Fruit fly (Drosophila melanogaster): ENCODE data around the gene CG3040.
A peak's percentile ranks its signal among the peaks of the same experiment; 100 is the strongest.

Gene CG3040

DNA sequence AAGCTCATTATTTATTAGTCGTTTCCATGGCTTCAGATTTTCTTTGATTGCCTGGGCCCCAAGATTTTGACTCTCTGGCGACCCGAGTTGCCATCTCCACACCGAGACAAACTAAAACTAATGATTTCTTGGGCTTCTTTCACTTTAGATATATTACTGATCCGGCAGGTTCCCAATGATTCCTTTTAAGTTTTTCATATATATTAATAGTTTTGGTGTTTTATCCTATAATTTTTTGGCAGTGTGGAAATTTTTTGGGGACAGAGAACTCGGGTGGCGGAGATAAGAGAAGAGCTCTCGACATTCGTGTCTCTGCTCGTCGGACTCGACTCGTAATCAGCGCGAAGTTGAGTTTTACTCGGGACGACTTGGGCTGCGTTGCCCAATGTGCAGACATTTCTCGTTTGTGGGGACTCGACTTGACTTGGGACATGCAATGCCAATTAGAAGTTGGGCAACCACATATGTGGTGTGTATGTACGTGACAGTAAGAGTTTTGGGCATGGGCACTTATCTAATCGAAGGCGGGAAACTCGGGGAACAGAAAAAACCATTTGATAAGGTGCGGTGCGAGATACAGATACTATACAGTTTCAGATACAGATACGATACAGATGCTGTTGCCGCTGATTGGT is 28.1 kb upstream of the CG3040 start:
- peak; percentile 7 for TF ChIP-seq Ets21C (GFP tag; optimal IDR thresholded peaks at IDR 0.05)
- peak; percentile 17 for TF ChIP-seq CG6792 (GFP tag; optimal IDR thresholded peaks at IDR 0.05)
- peak; percentile 17 for TF ChIP-seq acj6 (GFP tag; optimal IDR thresholded peaks at IDR 0.05)
- peak; percentile 62 for TF ChIP-seq topi (GFP tag; optimal IDR thresholded peaks at IDR 0.05)
- TF ChIP-seq Gug (GFP tag; IDR thresholded peaks at IDR 0.05): 0 out of 2 replicates have a peak, but pooled peaks have one; percentile 15
- peak; percentile 8 for TF ChIP-seq OdsH (GFP tag; optimal IDR thresholded peaks at IDR 0.05)
- peak; percentile 61 for TF ChIP-seq CG32006 (GFP tag; optimal IDR thresholded peaks at IDR 0.05)
- TF ChIP-seq lz (GFP tag; optimal IDR thresholded peaks at IDR 0.05): no peak
- peak; percentile 18 for TF ChIP-seq net (GFP tag; optimal IDR thresholded peaks at IDR 0.05)
- TF ChIP-seq Hr4 (GFP tag; optimal IDR thresholded peaks at IDR 0.05): no peak
- TF ChIP-seq eg (GFP tag; IDR thresholded peaks at IDR 0.05): peak; percentile 68
- TF ChIP-seq CG8119 (GFP tag; IDR thresholded peaks at IDR 0.05): 0 out of 3 replicates have a peak, but pooled peaks have one; percentile 35
- peak; percentile 20 for TF ChIP-seq Smox (GFP tag; optimal IDR thresholded peaks at IDR 0.05)
- TF ChIP-seq CG16779 (tag; optimal IDR thresholded peaks at IDR 0.05): no peak
- no peak for TF ChIP-seq Eip93F (GFP tag; optimal IDR thresholded peaks at IDR 0.05)
- peak; percentile 74 for TF ChIP-seq Eip78C (GFP tag)
- peak; percentile 32 for TF ChIP-seq CG34406 (GFP tag; optimal IDR thresholded peaks at IDR 0.05)
- TF ChIP-seq salr (GFP tag; optimal IDR thresholded peaks at IDR 0.05): peak in 1 of 2 experiments; percentile 33
- peak; percentile 18 for TF ChIP-seq CG3032 (tag; optimal IDR thresholded peaks at IDR 0.05)
- no peak for TF ChIP-seq dac (GFP tag; optimal IDR thresholded peaks at IDR 0.05)
- peak; percentile 68 for TF ChIP-seq esn (GFP tag; optimal IDR thresholded peaks at IDR 0.05)
- TF ChIP-seq CG10631 (GFP tag; optimal IDR thresholded peaks at IDR 0.05): no peak
- TF ChIP-seq CG1621 (tag; optimal IDR thresholded peaks at IDR 0.05): no peak
- TF ChIP-seq vri (GFP tag; optimal IDR thresholded peaks at IDR 0.05): peak; percentile 56
- TF ChIP-seq CG6163 (GFP tag; IDR thresholded peaks at IDR 0.05): no peak
- TF ChIP-seq spab (GFP tag; optimal IDR thresholded peaks at IDR 0.05): peak; percentile 2
- TF ChIP-seq svp (GFP tag): peak; percentile 81
- peak; percentile 33 for TF ChIP-seq CG6276 (GFP tag; optimal IDR thresholded peaks at IDR 0.05)
- peak in 1 of 2 experiments; percentile 19 for TF ChIP-seq ss (GFP tag; optimal IDR thresholded peaks at IDR 0.05)
- TF ChIP-seq Sox14 (GFP tag; optimal IDR thresholded peaks at IDR 0.05): peak; percentile 7
- peak; percentile 36 for TF ChIP-seq Hr39 (GFP tag; optimal IDR thresholded peaks at IDR 0.05)
- peak; percentile 24 for TF ChIP-seq cyc (GFP tag; optimal IDR thresholded peaks at IDR 0.05)
- TF ChIP-seq pdm3 (GFP tag; optimal IDR thresholded peaks at IDR 0.05): peak; percentile 42
- TF ChIP-seq dsx (GFP tag; optimal IDR thresholded peaks at IDR 0.05; ENCODE audit: poor library complexity, severe bottlenecking): peak; percentile 21
- TF ChIP-seq CG3919 (GFP tag; optimal IDR thresholded peaks at IDR 0.05): peak; percentile 11
- TF ChIP-seq Sox102F (GFP tag; optimal IDR thresholded peaks at IDR 0.05): peak; percentile 37
- peak; percentile 64 for TF ChIP-seq Met (GFP tag; optimal IDR thresholded peaks at IDR 0.05)
- peak; percentile 40 for TF ChIP-seq achi (GFP tag; optimal IDR thresholded peaks at IDR 0.05)
- peak; percentile 41; the same call in 1 of the 2 replicates for TF ChIP-seq CG15336 (GFP tag; IDR thresholded peaks at IDR 0.05)

DNA sequence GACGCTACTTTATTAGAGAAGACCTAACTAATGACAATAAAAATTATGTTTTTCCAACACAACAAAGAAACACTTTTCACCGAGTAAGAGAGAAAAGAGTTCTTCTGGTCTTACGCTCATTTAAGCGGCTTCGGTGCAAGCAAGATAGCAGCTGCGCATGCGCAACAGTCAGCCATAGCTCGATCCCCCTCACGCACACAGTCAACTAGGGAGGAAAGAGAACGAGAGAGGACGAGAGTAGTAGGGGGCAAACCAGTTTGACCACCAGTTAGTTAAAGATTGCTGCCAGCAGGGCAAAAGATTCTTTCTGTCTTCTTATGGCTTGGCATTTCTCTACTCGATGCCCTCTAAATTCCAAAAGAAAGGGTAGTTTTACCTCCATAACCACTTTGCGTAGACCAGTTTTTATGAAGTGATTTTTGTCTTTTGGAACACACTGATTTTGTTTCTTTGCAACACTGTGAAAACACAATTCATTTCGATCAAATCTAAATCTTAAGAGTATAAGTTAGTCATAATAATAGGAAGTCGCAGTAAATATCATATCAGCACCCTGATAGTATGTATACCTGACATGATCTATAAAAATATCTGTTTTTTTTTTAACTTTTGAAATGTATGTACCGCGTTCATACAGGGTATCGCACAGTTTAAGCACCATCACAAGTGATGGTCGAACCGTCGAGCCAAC is 27.4 kb upstream of the CG3040 start:
- TF ChIP-seq Hr4 (GFP tag; optimal IDR thresholded peaks at IDR 0.05) (peak; percentile 49), CG6854 (GFP tag; optimal IDR thresholded peaks at IDR 0.05) (no peak), topi (GFP tag; optimal IDR thresholded peaks at IDR 0.05) (no peak), Smox (GFP tag; optimal IDR thresholded peaks at IDR 0.05) (peak; percentile 42), cyc (GFP tag; optimal IDR thresholded peaks at IDR 0.05) (peak; percentile 38), acj6 (GFP tag; optimal IDR thresholded peaks at IDR 0.05) (peak; percentile 46), CG6163 (GFP tag; IDR thresholded peaks at IDR 0.05) (peak; percentile 41; the same call in 1 of the 3 replicates), CG3919 (GFP tag; optimal IDR thresholded peaks at IDR 0.05) (peak; percentile 29), achi (GFP tag; optimal IDR thresholded peaks at IDR 0.05) (peak; percentile 56), Ets96B (tag; optimal IDR thresholded peaks at IDR 0.05) (peak; percentile 17), CG31627 (GFP tag; optimal IDR thresholded peaks at IDR 0.05) (peak; percentile 29), OdsH (GFP tag; optimal IDR thresholded peaks at IDR 0.05) (peak; percentile 37), Ets21C (GFP tag; optimal IDR thresholded peaks at IDR 0.05) (no peak), lz (GFP tag; optimal IDR thresholded peaks at IDR 0.05) (peak; percentile 6), fkh (GFP tag; optimal IDR thresholded peaks at IDR 0.05) (no peak), pdm3 (GFP tag; optimal IDR thresholded peaks at IDR 0.05) (peak; percentile 52), CG10669 (GFP tag; optimal IDR thresholded peaks at IDR 0.05) (no peak), CG6792 (GFP tag; optimal IDR thresholded peaks at IDR 0.05) (peak; percentile 28), vri (GFP tag; optimal IDR thresholded peaks at IDR 0.05) (no peak), Sox102F (GFP tag; optimal IDR thresholded peaks at IDR 0.05) (peak; percentile 40), Hr39 (GFP tag; optimal IDR thresholded peaks at IDR 0.05) (no peak), CG11902 (GFP tag; optimal IDR thresholded peaks at IDR 0.05) (no peak), Eip78C (GFP tag) (peak; percentile 81), salr (GFP tag; optimal IDR thresholded peaks at IDR 0.05) (peak in 1 of 2 experiments; percentile 59), CG6276 (GFP tag; optimal IDR thresholded peaks at IDR 0.05) (peak; percentile 28), spab (GFP tag; optimal IDR thresholded peaks at IDR 0.05) (peak; percentile 19), net (GFP tag; optimal IDR thresholded peaks at IDR 0.05) (peak; percentile 16), dsx (GFP tag; optimal IDR thresholded peaks at IDR 0.05; ENCODE audit: poor library complexity, severe bottlenecking) (peak; percentile 28), CG10631 (GFP tag; optimal IDR thresholded peaks at IDR 0.05) (peak; percentile 60)

Measured in whole organism, prepupa.